Worm (Caenorhabditis elegans): ENCODE data around the gene zip-3.

Gene zip-3

DNA sequence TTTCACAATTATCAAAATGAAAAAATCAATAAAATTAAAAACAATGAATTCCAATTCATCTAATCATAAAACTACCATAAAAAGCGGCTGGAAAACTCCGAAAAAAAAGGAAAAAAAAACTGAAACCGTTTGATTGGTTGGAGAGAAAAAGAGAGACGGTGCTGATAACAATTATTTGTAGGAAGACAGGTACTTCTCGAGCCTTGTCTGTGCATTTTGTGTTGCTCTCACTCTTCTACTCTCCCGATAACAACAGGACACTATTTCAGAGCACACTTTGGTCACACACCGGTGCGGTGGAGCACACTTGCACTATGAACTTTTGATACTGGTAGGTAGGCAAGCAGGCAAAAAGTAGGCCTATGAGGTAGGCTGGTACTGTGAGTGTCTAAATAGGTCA, 728 bp downstream of the zip-3 start:
- TF ChIP-seq unc-3 (GFP tag; conservative IDR thresholded peaks at IDR 0.05) (no peak), unc-3 (tag; optimal IDR thresholded peaks at IDR 0.05) (no peak), elt-2 (tag; optimal IDR thresholded peaks at IDR 0.05) (peak; percentile 79), pha-2 (tag; optimal IDR thresholded peaks at IDR 0.05) (no peak), pax-1 (tag; optimal IDR thresholded peaks at IDR 0.05) (no peak), dmd-4 (tag; optimal IDR thresholded peaks at IDR 0.05; ENCODE audit: borderline replicate concordance) (no peak), ceh-45 (GFP tag; IDR thresholded peaks at IDR 0.05) (no peak), C08G9.2 (tag; optimal IDR thresholded peaks at IDR 0.05) (no peak), pqm-1 (tag; optimal IDR thresholded peaks at IDR 0.05) (peak; percentile 23)

DNA sequence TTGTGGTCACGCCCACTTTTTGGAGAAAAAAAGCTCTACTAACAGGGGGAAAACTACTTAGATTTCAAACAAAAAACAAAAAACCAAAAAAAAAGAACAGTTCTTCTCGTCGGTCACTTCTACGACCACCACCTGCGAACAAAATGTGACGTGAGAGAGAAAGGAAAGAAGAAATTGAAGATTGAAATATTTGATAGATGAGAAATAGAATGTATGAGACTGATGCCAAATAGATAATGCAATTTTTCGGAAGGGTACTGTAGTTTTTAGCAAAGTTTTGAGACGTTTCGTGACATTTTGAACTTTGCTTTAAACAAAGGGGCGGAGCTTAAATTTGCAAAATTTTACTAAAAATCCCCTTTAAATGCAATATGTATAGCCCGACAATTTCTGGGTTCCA, 2.3 kb downstream of the zip-3 start:
- TF ChIP-seq hlh-8 (tag; optimal IDR thresholded peaks at IDR 0.05) (no peak), nhr-232 (tag; optimal IDR thresholded peaks at IDR 0.05) (no peak), lin-11 (tag; optimal IDR thresholded peaks at IDR 0.05) (no peak), ceh-45 (GFP tag; IDR thresholded peaks at IDR 0.05) (no peak), sdc-2 (tag; optimal IDR thresholded peaks at IDR 0.05) (no peak), ceh-14 (tag; optimal IDR thresholded peaks at IDR 0.05) (no peak)

DNA sequence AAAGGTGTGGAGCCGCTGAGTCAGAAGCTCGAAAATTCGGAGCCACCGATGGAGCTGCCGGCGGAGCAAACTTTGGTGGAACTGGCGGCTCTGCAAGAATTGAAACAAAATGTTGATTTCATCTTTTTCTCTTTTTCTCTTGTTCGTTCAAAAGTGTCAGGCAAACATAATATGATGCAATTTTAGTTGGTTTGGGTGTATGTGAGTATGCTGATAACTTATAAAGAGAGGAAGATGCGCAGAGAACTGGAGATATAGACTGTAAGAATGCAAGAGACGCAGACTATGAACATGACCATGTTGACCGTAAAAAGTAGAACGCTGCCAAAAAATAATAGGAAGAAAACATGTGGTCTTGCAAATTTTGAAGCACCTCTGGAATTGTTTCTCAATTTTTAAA, 3.2 kb downstream of the zip-3 start:
- TF ChIP-seq ceh-48 (tag; optimal IDR thresholded peaks at IDR 0.05) (no peak), elt-2 (tag; optimal IDR thresholded peaks at IDR 0.05) (peak; percentile 59)

DNA sequence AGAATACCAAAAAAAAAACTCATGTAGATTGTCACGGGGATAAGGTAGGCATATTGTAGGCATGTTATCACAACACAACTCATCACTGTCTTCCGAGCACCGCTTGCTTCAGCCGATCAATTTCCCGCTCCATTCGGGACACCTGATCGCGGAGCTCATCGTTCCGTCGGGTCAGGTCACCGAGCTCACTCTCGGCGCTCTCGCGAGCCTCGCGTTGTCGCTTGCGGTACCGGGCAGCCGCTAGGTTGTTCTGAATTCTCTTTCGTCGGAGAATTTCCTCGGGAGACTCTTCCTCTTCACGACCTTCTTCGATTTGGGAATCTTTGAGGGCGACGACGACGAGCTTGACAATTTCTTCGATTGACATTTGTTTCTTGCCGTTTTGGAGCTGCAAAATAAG, 5.3 kb downstream of the zip-3 start:
- no peak for TF ChIP-seq ceh-14 (tag; optimal IDR thresholded peaks at IDR 0.05)
- TF ChIP-seq unc-55 (GFP tag; optimal IDR thresholded peaks at IDR 0.05): no peak
- no peak for TF ChIP-seq nfya-1 (tag; optimal IDR thresholded peaks at IDR 0.05)
- TF ChIP-seq unc-86 (tag; optimal IDR thresholded peaks at IDR 0.05): no peak
- no peak for TF ChIP-seq syd-9 (tag; optimal IDR thresholded peaks at IDR 0.05)
- TF ChIP-seq elt-4 (tag; optimal IDR thresholded peaks at IDR 0.05): no peak
- no peak for TF ChIP-seq ceh-34 (tag; optimal IDR thresholded peaks at IDR 0.05)
- no peak for TF ChIP-seq ahr-1 (tag; optimal IDR thresholded peaks at IDR 0.05)
- TF ChIP-seq sox-4 (tag; optimal IDR thresholded peaks at IDR 0.05): no peak
- TF ChIP-seq nhr-232 (tag; optimal IDR thresholded peaks at IDR 0.05): no peak
- TF ChIP-seq pat-9 (tag; optimal IDR thresholded peaks at IDR 0.05): no peak
- TF ChIP-seq dve-1 (tag; optimal IDR thresholded peaks at IDR 0.05): no peak
- no peak for TF ChIP-seq K09A11.1 (tag; optimal IDR thresholded peaks at IDR 0.05; ENCODE audit: insufficient read depth)
- TF ChIP-seq ama-1 (optimal IDR thresholded peaks at IDR 0.05): no peak
- TF ChIP-seq ztf-16 (tag; optimal IDR thresholded peaks at IDR 0.05): no peak
- no peak for TF ChIP-seq fkh-6 (tag; optimal IDR thresholded peaks at IDR 0.05)

DNA sequence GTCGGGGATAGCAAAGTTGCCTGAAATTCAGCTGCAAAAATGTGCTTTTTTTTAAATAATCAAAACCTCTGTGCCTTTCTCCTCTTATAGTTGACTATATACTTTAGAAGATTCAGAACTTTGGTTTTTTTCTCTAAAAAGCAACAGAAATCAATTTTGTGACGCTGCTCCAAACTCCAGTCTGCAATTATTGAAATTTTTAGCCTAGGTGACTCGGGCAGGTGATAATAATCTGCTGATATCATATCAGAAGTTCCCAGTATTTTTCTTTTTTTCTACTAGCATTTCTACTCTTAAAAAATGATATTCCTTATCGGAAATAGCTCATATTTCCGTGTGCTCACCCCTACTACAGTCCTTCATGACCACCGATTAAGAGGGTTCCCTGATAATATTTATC, 8.0 kb downstream of the zip-3 start, which contains the start of gene sre-44:
TSS of gene sre-44 (plus strand) at position 301 of the 400 bp plus-strand sequence.
- TF ChIP-seq che-1 (tag; optimal IDR thresholded peaks at IDR 0.05) (no peak), sox-4 (tag; optimal IDR thresholded peaks at IDR 0.05) (no peak), T23F11.4 (GFP tag; optimal IDR thresholded peaks at IDR 0.05) (no peak), ceh-2 (tag; optimal IDR thresholded peaks at IDR 0.05) (no peak), elt-2 (tag; optimal IDR thresholded peaks at IDR 0.05) (peak; percentile 54), ceh-24 (tag; optimal IDR thresholded peaks at IDR 0.05) (no peak)

DNA sequence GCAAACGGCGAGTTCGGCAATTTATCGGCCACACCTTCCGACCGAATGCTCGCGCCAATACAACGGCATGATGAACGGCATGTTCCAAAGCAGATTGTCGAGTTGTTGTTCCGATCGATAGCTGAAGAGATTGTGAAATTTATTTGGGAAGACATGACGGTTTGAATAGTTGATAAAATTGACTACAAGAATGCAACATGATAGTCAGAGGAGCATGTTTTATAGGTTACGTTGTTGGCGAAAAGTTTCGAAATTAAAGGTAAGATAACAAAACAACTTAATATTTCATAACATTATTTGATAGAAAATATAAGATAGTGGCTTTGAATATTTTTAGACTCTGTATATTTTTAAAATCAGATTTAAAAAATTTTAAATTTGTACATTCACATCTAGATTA, 11.7 kb downstream of the zip-3 start:
- TF ChIP-seq pha-2 (tag; optimal IDR thresholded peaks at IDR 0.05): no peak
- TF ChIP-seq nhr-11 (tag; optimal IDR thresholded peaks at IDR 0.05): no peak
- no peak for TF ChIP-seq hlh-6 (tag; optimal IDR thresholded peaks at IDR 0.05)
- TF ChIP-seq ahr-1 (tag; optimal IDR thresholded peaks at IDR 0.05): no peak
- no peak for TF ChIP-seq tbx-7 (tag; optimal IDR thresholded peaks at IDR 0.05)
- no peak for TF ChIP-seq F13H6.1 (tag; optimal IDR thresholded peaks at IDR 0.05)
- no peak for TF ChIP-seq pax-1 (tag; optimal IDR thresholded peaks at IDR 0.05)
- no peak for TF ChIP-seq sox-2 (GFP tag; IDR thresholded peaks at IDR 0.05)
- no peak for TF ChIP-seq ceh-18 (tag; optimal IDR thresholded peaks at IDR 0.05)
- TF ChIP-seq gmeb-2 (tag; optimal IDR thresholded peaks at IDR 0.05): no peak
- TF ChIP-seq ceh-22 (tag; optimal IDR thresholded peaks at IDR 0.05): no peak
- TF ChIP-seq dve-1 (tag; optimal IDR thresholded peaks at IDR 0.05): no peak
- TF ChIP-seq K02D7.2 (tag; optimal IDR thresholded peaks at IDR 0.05): no peak
- no peak for TF ChIP-seq sdc-2 (tag; optimal IDR thresholded peaks at IDR 0.05)
- TF ChIP-seq eyg-1 (tag; optimal IDR thresholded peaks at IDR 0.05): no peak
- TF ChIP-seq ama-1 (optimal IDR thresholded peaks at IDR 0.05): no peak
- TF ChIP-seq syd-9 (tag; optimal IDR thresholded peaks at IDR 0.05): no peak
- TF ChIP-seq hlh-30 (tag; optimal IDR thresholded peaks at IDR 0.05; ENCODE audit: insufficient read depth): no peak
- TF ChIP-seq odd-2 (tag; optimal IDR thresholded peaks at IDR 0.05): no peak

Measured in whole organism, late embryonic.